Worm (Caenorhabditis elegans) whole organism, late embryonic: ENCODE results near the gene H40L08.3.

Experiments used
- C08G9.2 ChIP-seq: sonication (generic microtip); optimal IDR thresholded peaks from 2 replicates; lab custom pipeline; 2016; ENCODE audit warnings: mild to moderate bottlenecking, missing genetic modification characterization, moderate library complexity, missing compliant biosample characterization
- C38D4.7 ChIP-seq: fragments of 200-800 bp; sonication (Bioruptor generic); optimal IDR thresholded peaks from 2 replicates; lab custom pipeline; 2018; ENCODE audit warnings: mild to moderate bottlenecking, missing genetic modification characterization, moderate library complexity, missing compliant biosample characterization
- F13H6.1 ChIP-seq: sonication (generic microtip); optimal IDR thresholded peaks from 2 replicates; lab custom pipeline; 2016; ENCODE audit warnings: missing genetic modification characterization, missing compliant biosample characterization
- K09A11.1 ChIP-seq: sonication (generic microtip); optimal IDR thresholded peaks from 2 replicates; lab custom pipeline; 2017; ENCODE audit warnings: antibody characterized with exemption, mild to moderate bottlenecking, missing genetic modification characterization, missing compliant biosample characterization; ENCODE audit not compliant: insufficient read depth
- T23F11.4 ChIP-seq: fragments of 200-800 bp; sonication (Bioruptor generic); optimal IDR thresholded peaks from 2 replicates; lab custom pipeline; 2018; ENCODE audit warnings: mild to moderate bottlenecking, missing genetic modification characterization, missing compliant biosample characterization
- Y22D7AL.16 ChIP-seq: sonication (generic microtip); optimal IDR thresholded peaks from 2 replicates; lab custom pipeline; 2016; ENCODE audit warnings: missing genetic modification characterization, missing compliant biosample characterization
- ama-1 ChIP-seq: fragments of 150-350 bp; optimal IDR thresholded peaks from 2 replicates; lab custom pipeline; 2014
- ceh-19 ChIP-seq: fragments of 200-800 bp; sonication (Bioruptor generic); optimal IDR thresholded peaks from 2 replicates; lab custom pipeline; 2018; ENCODE audit warnings: mild to moderate bottlenecking, missing genetic modification characterization, missing compliant biosample characterization
- ceh-22 ChIP-seq: sonication (generic microtip); optimal IDR thresholded peaks from 2 replicates; lab custom pipeline; 2017; ENCODE audit warnings: missing biosample characterization, missing genetic modification characterization
- ceh-24 ChIP-seq: sonication (generic microtip); optimal IDR thresholded peaks from 2 replicates; lab custom pipeline; 2016; ENCODE audit warnings: mild to moderate bottlenecking, missing genetic modification characterization, missing compliant biosample characterization
- ceh-31 ChIP-seq: sonication (generic microtip); optimal IDR thresholded peaks from 2 replicates; lab custom pipeline; 2016; ENCODE audit warnings: missing genetic modification characterization, missing compliant biosample characterization
- ceh-45 ChIP-seq: fragments of 200-800 bp; sonication (Bioruptor generic); IDR thresholded peaks from 2 replicates; pipeline ENCODE4 v1.3.6; 2022; ENCODE audit warnings: missing genetic modification reagents, missing genetic modification characterization, missing compliant biosample characterization
- ceh-48 ChIP-seq: sonication (generic microtip); optimal IDR thresholded peaks from 2 replicates; lab custom pipeline; 2016; ENCODE audit warnings: missing genetic modification characterization, inconsistent platforms, missing compliant biosample characterization
- che-1 ChIP-seq: sonication (generic microtip); optimal IDR thresholded peaks from 2 replicates; lab custom pipeline; 2016; ENCODE audit warnings: mild to moderate bottlenecking, missing genetic modification characterization, missing compliant biosample characterization
- dmd-4 ChIP-seq: sonication (generic microtip); optimal IDR thresholded peaks from 2 replicates; lab custom pipeline; 2016; ENCODE audit warnings: borderline replicate concordance, missing genetic modification characterization, missing compliant biosample characterization
- dve-1 ChIP-seq: sonication (generic microtip); optimal IDR thresholded peaks from 2 replicates; lab custom pipeline; 2017; ENCODE audit warnings: antibody characterized with exemption, mild to moderate bottlenecking, missing genetic modification characterization, missing compliant biosample characterization
- elt-2 ChIP-seq: sonication (generic microtip); optimal IDR thresholded peaks from 2 replicates; lab custom pipeline; 2016; ENCODE audit warnings: missing genetic modification reagents, missing genetic modification characterization, missing compliant biosample characterization
- elt-4 ChIP-seq: sonication (generic microtip); optimal IDR thresholded peaks from 2 replicates; lab custom pipeline; 2016; ENCODE audit warnings: missing genetic modification characterization, missing compliant biosample characterization
- ets-4 ChIP-seq: sonication (generic microtip); optimal IDR thresholded peaks from 2 replicates; lab custom pipeline; 2016; ENCODE audit warnings: missing genetic modification characterization, missing compliant biosample characterization
- eyg-1 ChIP-seq: sonication (generic microtip); optimal IDR thresholded peaks from 2 replicates; lab custom pipeline; 2016; ENCODE audit warnings: missing genotype, missing genetic modification characterization, missing compliant biosample characterization
- fax-1 ChIP-seq: sonication (generic microtip); optimal IDR thresholded peaks from 2 replicates; lab custom pipeline; 2016; ENCODE audit warnings: missing genotype, missing genetic modification characterization, missing compliant biosample characterization
- fkh-10 ChIP-seq: fragments of 150-350 bp; optimal IDR thresholded peaks from 2 replicates; lab custom pipeline; 2014; ENCODE audit warnings: missing biosample characterization, missing genetic modification reagents, missing genetic modification characterization
- hlh-15 ChIP-seq: sonication (generic microtip); optimal IDR thresholded peaks from 2 replicates; lab custom pipeline; 2016; ENCODE audit warnings: missing genetic modification characterization, missing compliant biosample characterization
- lin-11 ChIP-seq: fragments of 200-800 bp; sonication (Bioruptor generic); optimal IDR thresholded peaks from 2 replicates; lab custom pipeline; 2018; ENCODE audit warnings: mild to moderate bottlenecking, missing genetic modification characterization, missing compliant biosample characterization
- madf-2 ChIP-seq: sonication (generic microtip); optimal IDR thresholded peaks from 2 replicates; lab custom pipeline; 2017; ENCODE audit warnings: missing genetic modification characterization, missing compliant biosample characterization
- mec-3 ChIP-seq: sonication (generic microtip); optimal IDR thresholded peaks from 2 replicates; lab custom pipeline; 2016; ENCODE audit warnings: borderline replicate concordance, missing genetic modification characterization, missing compliant biosample characterization
- nhr-11 ChIP-seq: fragments of 150-350 bp; optimal IDR thresholded peaks from 2 replicates; lab custom pipeline; 2014; ENCODE audit warnings: missing biosample characterization, missing genetic modification characterization
- nhr-232 ChIP-seq: sonication (generic microtip); optimal IDR thresholded peaks from 2 replicates; lab custom pipeline; 2016; ENCODE audit warnings: missing genetic modification characterization, missing compliant biosample characterization
- pag-3 ChIP-seq: sonication (generic microtip); optimal IDR thresholded peaks from 2 replicates; lab custom pipeline; 2016; ENCODE audit warnings: missing compliant biosample characterization, missing genetic modification characterization, borderline replicate concordance
- pros-1 ChIP-seq: fragments of 150-350 bp; optimal IDR thresholded peaks from 2 replicates; lab custom pipeline; 2014; ENCODE audit warnings: missing biosample characterization, missing genetic modification reagents, missing genetic modification characterization
- ref-2 ChIP-seq: sonication (generic microtip); optimal IDR thresholded peaks from 2 replicates; lab custom pipeline; 2016; ENCODE audit warnings: missing genetic modification characterization, missing compliant biosample characterization
- rnt-1 ChIP-seq: sonication (generic microtip); optimal IDR thresholded peaks from 2 replicates; lab custom pipeline; 2016; ENCODE audit warnings: missing genetic modification characterization, missing compliant biosample characterization
- sox-2 ChIP-seq: fragments of 200-800 bp; sonication (Bioruptor generic); IDR thresholded peaks from 2 replicates; pipeline ENCODE4 v1.3.6; 2022; ENCODE audit warnings: missing genetic modification reagents, missing genetic modification characterization, missing compliant biosample characterization
- syd-9 ChIP-seq: sonication (generic microtip); optimal IDR thresholded peaks from 2 replicates; lab custom pipeline; 2016; ENCODE audit warnings: mild to moderate bottlenecking, missing genetic modification characterization, moderate library complexity, missing compliant biosample characterization
- tbx-2 ChIP-seq: sonication (generic microtip); optimal IDR thresholded peaks from 2 replicates; lab custom pipeline; 2016; ENCODE audit warnings: missing genetic modification characterization, missing compliant biosample characterization
- unc-42 ChIP-seq: sonication (generic microtip); optimal IDR thresholded peaks from 2 replicates; lab custom pipeline; 2016; ENCODE audit warnings: missing genotype, missing genetic modification characterization, missing compliant biosample characterization
- unc-55 ChIP-seq: sonication (generic microtip); optimal IDR thresholded peaks from 2 replicates; lab custom pipeline; 2017; ENCODE audit warnings: missing biosample characterization, missing genetic modification reagents, missing genetic modification characterization
- unc-86 ChIP-seq: sonication (generic microtip); optimal IDR thresholded peaks from 2 replicates; lab custom pipeline; 2016; ENCODE audit warnings: missing genetic modification characterization, missing compliant biosample characterization
- zip-5 ChIP-seq: sonication (generic microtip); optimal IDR thresholded peaks from 2 replicates; lab custom pipeline; 2016; ENCODE audit warnings: missing genetic modification characterization, missing compliant biosample characterization
- ztf-16 ChIP-seq: sonication (generic microtip); optimal IDR thresholded peaks from 2 replicates; lab custom pipeline; 2017; ENCODE audit warnings: missing genetic modification characterization, missing compliant biosample characterization

H40L08.3 gene

ce11 chrX:15094973-15095372 lies 19.1 kb upstream of the H40L08.3 start, which contains the start of gene F09B12.7:
F09B12.7 (minus strand) TSS chrX:15095073.
- TF ChIP-seq lin-11 (no peak), pros-1 (tag; lab: Kevin White, UChicago) (no peak), fkh-10 (GFP tag; lab: Kevin White, UChicago) (no peak), sox-2 (GFP tag; lab: Robert Waterston, UW) (no peak), rnt-1 (tag; lab: Kevin White, UChicago) (no peak), nhr-232 (tag; lab: Kevin White, UChicago) (no peak)

ce11 chrX:15092775-15093386 lies 17.0 kb upstream of the H40L08.3 start:
- TF ChIP-seq pag-3 (no peak), zip-5 (tag; lab: Kevin White, UChicago) (no peak), syd-9 (tag; lab: Kevin White, UChicago) (no peak), ceh-24 (tag; lab: Kevin White, UChicago) (no peak), mec-3 (tag; lab: Kevin White, UChicago) (no peak), unc-55 (GFP tag; lab: Kevin White, UChicago) (no peak), F13H6.1 (tag; lab: Kevin White, UChicago) (no peak), lin-11 (no peak), ceh-22 (tag; lab: Kevin White, UChicago) (no peak), ztf-16 (tag; lab: Kevin White, UChicago) (no peak), ceh-45 (GFP tag; lab: Robert Waterston, UW) (no peak), ref-2 (tag; lab: Kevin White, UChicago) (no peak), C38D4.7 (no peak), ceh-31 (tag; lab: Kevin White, UChicago) (no peak), rnt-1 (tag; lab: Kevin White, UChicago) (no peak), che-1 (tag; lab: Kevin White, UChicago) (no peak), dve-1 (tag; lab: Kevin White, UChicago) (no peak)

ce11 chrX:15089123-15089522 lies 13.2 kb upstream of the H40L08.3 start, which contains the start of gene flr-4:
flr-4 (plus strand) TSS chrX:15089397.
- no peak for TF ChIP-seq fax-1 (tag; lab: Kevin White, UChicago)
- TF ChIP-seq eyg-1 (tag; lab: Kevin White, UChicago), result no peak
- no peak for TF ChIP-seq Y22D7AL.16
- TF ChIP-seq K09A11.1, result no peak
- no peak for TF ChIP-seq elt-2
- no peak for TF ChIP-seq ets-4 (tag; lab: Kevin White, UChicago)
- no peak for TF ChIP-seq ama-1 (lab: Kevin White, UChicago)
- no peak for TF ChIP-seq sox-2 (GFP tag; lab: Robert Waterston, UW)
- TF ChIP-seq pag-3, result no peak
- no peak for TF ChIP-seq madf-2

ce11 chrX:15087752-15088151 lies 11.9 kb upstream of the H40L08.3 start:
- no peak for TF ChIP-seq ceh-19
- TF ChIP-seq eyg-1 (tag; lab: Kevin White, UChicago), result no peak
- no peak for TF ChIP-seq elt-4 (tag; lab: Kevin White, UChicago)
- TF ChIP-seq unc-86, result no peak
- no peak for TF ChIP-seq nhr-11 (tag; lab: Kevin White, UChicago)
- no peak for TF ChIP-seq T23F11.4
- no peak for TF ChIP-seq ceh-48 (tag; lab: Kevin White, UChicago)
- no peak for TF ChIP-seq unc-42
- TF ChIP-seq, all 69 proteins: peak for 0

- TF ChIP-seq dmd-4 (tag; lab: Kevin White, UChicago) (no peak), C08G9.2 (tag; lab: Kevin White, UChicago) (no peak), tbx-2 (tag; lab: Kevin White, UChicago) (no peak), hlh-15 (tag; lab: Kevin White, UChicago) (no peak), unc-55 (GFP tag; lab: Kevin White, UChicago) (no peak)
These were observed 8.5 kb upstream of the H40L08.3 start, which contains the start of gene F09B12.5 for ce11 chrX:15084395-15084794. F09B12.5 (plus strand) TSS chrX:15084695.
